Fruit fly (Drosophila melanogaster) S2 (cell line): ENCODE data around the gene bigmax.

Experiments
- CG8478 ChIP-seq: fragments of >200 bp; optimal IDR thresholded peaks from 2 replicates; lab custom pipeline; 2018
- CTCF ChIP-seq, 2 experiments: fragments of >200 bp; optimal IDR thresholded peaks; 2 replicates each; lab custom pipeline; 2018

DNA sequence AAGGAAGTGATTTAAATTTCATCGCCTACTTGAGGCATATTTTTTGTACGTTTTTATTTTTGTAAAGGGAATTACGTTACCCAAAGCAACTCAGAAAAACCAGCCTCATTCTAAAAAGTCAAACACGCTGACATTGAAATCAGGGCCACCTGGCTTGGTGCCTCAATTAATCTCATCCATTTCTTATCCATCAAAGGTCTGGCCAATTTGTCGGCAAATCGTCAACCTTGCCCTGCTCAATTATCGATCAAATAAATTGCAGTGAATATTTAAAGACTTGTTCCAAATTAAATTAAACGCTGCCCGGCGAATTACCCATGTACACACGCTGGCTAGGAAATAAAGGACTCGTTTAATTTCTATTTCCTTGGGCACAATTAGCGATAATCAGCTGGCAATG is 42.5 kb upstream of the bigmax start, which contains the start of gene CG3330:
- no peak for TF ChIP-seq CTCF (optimal IDR thresholded peaks at IDR 0.05; lab: Kevin White, UChicago)
- no peak for TF ChIP-seq CG8478 (lab: Kevin White, UChicago)
